Fruit fly (Drosophila melanogaster) whole organism, pupa: ENCODE data around the gene CG9072.

Experiments used
- CG10348 ChIP-seq: fragments of 200-800 bp; sonication (Bioruptor generic); IDR thresholded peaks from 2 replicates; pipeline ENCODE4 v1.3.6; 2022; ENCODE audit warnings: missing biosample characterization, missing genetic modification characterization
- CG12605 ChIP-seq: fragments of 200-800 bp; sonication (Bioruptor generic); IDR thresholded peaks from 2 replicates; pipeline ENCODE4 v1.3.6; 2022; ENCODE audit warnings: missing biosample characterization, missing genetic modification characterization
- CG13204 ChIP-seq: fragments of 200-800 bp; sonication (Bioruptor generic); optimal IDR thresholded peaks from 2 replicates; lab custom pipeline; 2018; ENCODE audit warnings: missing biosample characterization, mild to moderate bottlenecking, missing genetic modification characterization, moderate library complexity
- CG14655 ChIP-seq: fragments of 200-800 bp; sonication (Bioruptor generic); optimal IDR thresholded peaks from 3 replicates; lab custom pipeline; 2017; ENCODE audit warnings: mild to moderate bottlenecking, missing biosample characterization, missing genetic modification reagents, missing genetic modification characterization
- CG15710 ChIP-seq: fragments of 200-800 bp; sonication (Bioruptor generic); optimal IDR thresholded peaks from 2 replicates; lab custom pipeline; 2018; ENCODE audit warnings: missing biosample characterization, mild to moderate bottlenecking, missing genetic modification characterization, moderate library complexity
- CG17806 ChIP-seq: fragments of 200-800 bp; sonication (Bioruptor generic); optimal IDR thresholded peaks from 2 replicates; lab custom pipeline; 2018; ENCODE audit warnings: missing biosample characterization, mild to moderate bottlenecking, missing genetic modification characterization, moderate library complexity
- CG32121 ChIP-seq: fragments of 200-800 bp; sonication (Bioruptor generic); IDR thresholded peaks from 2 replicates; pipeline ENCODE4 v1.3.6; 2022; ENCODE audit warnings: missing biosample characterization, missing genetic modification characterization
- CG34367 ChIP-seq: fragments of 200-800 bp; sonication (Bioruptor generic); optimal IDR thresholded peaks from 2 replicates; lab custom pipeline; 2018; ENCODE audit warnings: missing biosample characterization, mild to moderate bottlenecking, missing genetic modification characterization
- CG4496 ChIP-seq: fragments of 200-800 bp; sonication (Bioruptor generic); IDR thresholded peaks from 3 replicates; pipeline ENCODE4 v1.3.6; 2022; ENCODE audit warnings: missing biosample characterization, missing genetic modification characterization
- CG8159 ChIP-seq: fragments of 200-800 bp; sonication (Bioruptor generic); optimal IDR thresholded peaks from 3 replicates; lab custom pipeline; 2018; ENCODE audit warnings: missing biosample characterization, mild to moderate bottlenecking, missing genetic modification characterization, moderate library complexity
- CG8301 ChIP-seq: fragments of 200-800 bp; sonication (Bioruptor generic); optimal IDR thresholded peaks from 2 replicates; lab custom pipeline; 2018; ENCODE audit warnings: missing biosample characterization, mild to moderate bottlenecking, missing genetic modification characterization
- CG9948 ChIP-seq: fragments of 200-800 bp; sonication (Bioruptor generic); optimal IDR thresholded peaks from 2 replicates; lab custom pipeline; 2018; ENCODE audit warnings: missing biosample characterization, mild to moderate bottlenecking, missing genetic modification characterization, moderate library complexity
- D1 ChIP-seq: fragments of 200-800 bp; sonication (Bioruptor generic); optimal IDR thresholded peaks from 2 replicates; lab custom pipeline; 2018; ENCODE audit warnings: missing biosample characterization, mild to moderate bottlenecking, missing genetic modification characterization, moderate library complexity
- EcR ChIP-seq: fragments of 200-800 bp; sonication (Bioruptor generic); optimal IDR thresholded peaks from 3 replicates; lab custom pipeline; 2019; ENCODE audit warnings: missing biosample characterization, missing genetic modification characterization, mild to moderate bottlenecking, moderate library complexity, missing genetic modification reagents
- Ets98B ChIP-seq: fragments of 200-800 bp; sonication (Bioruptor generic); IDR thresholded peaks from 2 replicates; pipeline ENCODE4 v1.3.6; 2022; ENCODE audit warnings: missing biosample characterization, missing genetic modification characterization
- Pif1A ChIP-seq: fragments of 200-800 bp; sonication (Bioruptor generic); optimal IDR thresholded peaks from 3 replicates; lab custom pipeline; 2016; ENCODE audit warnings: missing biosample characterization, missing genetic modification characterization
- Pif1B ChIP-seq: fragments of 200-800 bp; sonication (Bioruptor generic); optimal IDR thresholded peaks from 3 replicates; lab custom pipeline; 2016; ENCODE audit warnings: missing biosample characterization, missing genetic modification characterization
- Snoo ChIP-seq: fragments of 200-800 bp; sonication (Bioruptor generic); optimal IDR thresholded peaks from 3 replicates; lab custom pipeline; 2017; ENCODE audit warnings: missing biosample characterization, mild to moderate bottlenecking, missing genetic modification characterization, inconsistent platforms
- fd96Ca ChIP-seq: fragments of 200-800 bp; sonication (Bioruptor generic); IDR thresholded peaks from 3 replicates; pipeline ENCODE4 v1.3.6; 2022; ENCODE audit warnings: missing biosample characterization, missing genetic modification characterization
- gl ChIP-seq: fragments of 200-800 bp; sonication (Bioruptor generic); optimal IDR thresholded peaks from 2 replicates; lab custom pipeline; 2018; ENCODE audit warnings: missing biosample characterization, mild to moderate bottlenecking, missing genetic modification characterization
- rn ChIP-seq: fragments of 200-800 bp; sonication (Bioruptor generic); IDR thresholded peaks from 2 replicates; pipeline ENCODE4 v1.3.6; 2022; ENCODE audit warnings: missing biosample characterization, missing genetic modification characterization

The CG9072 gene

DNA sequence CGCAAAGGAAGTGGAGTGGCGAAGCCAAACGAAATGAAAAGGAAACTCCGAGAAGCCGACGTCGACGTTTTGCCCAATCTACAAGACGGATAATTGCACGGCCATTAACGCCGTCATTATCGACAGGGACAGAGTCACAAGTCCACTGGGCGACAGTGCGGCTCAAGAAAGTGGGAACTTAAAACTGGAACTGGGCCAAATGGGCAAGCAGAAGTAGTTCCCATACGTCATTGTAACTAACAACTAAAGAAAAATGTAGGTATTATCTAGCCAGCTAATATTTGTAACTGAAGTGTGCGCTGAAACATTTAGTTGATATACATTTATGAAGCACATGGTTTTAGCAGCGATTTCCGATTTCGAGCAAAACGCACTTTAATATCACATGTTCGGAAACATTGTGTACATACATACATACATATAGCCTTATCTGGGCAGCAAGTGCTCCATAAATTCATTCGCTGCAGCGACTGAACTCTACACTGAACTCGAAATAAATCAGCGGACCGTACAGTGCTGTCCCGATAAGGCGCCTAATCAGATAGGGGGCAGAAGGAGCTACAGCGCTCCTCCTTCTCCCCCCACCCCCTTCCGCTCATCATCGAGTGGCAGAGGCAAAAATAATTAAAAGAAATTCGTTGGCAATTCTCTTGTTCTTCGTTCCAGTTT, 24.9 kb downstream of the CG9072 start:
- TF ChIP-seq CG17806 (tag; lab: Kevin White, UChicago) = no peak
- TF ChIP-seq CG8159 (tag; lab: Kevin White, UChicago) = peak; percentile 37
- peak; percentile 43 for TF ChIP-seq Pif1A
- TF ChIP-seq EcR (GFP tag; lab: Kevin White, UChicago) = peak; percentile 62
- no peak for TF ChIP-seq CG13204 (GFP tag; lab: Kevin White, UChicago)
- TF ChIP-seq CG15710 = peak; percentile 29
- no peak for TF ChIP-seq rn
- TF ChIP-seq CG12605 (GFP tag; lab: Robert Waterston, UW) = no peak
- peak; percentile 23 for TF ChIP-seq gl (tag; lab: Kevin White, UChicago)
- TF ChIP-seq CG10348 (GFP tag; lab: Robert Waterston, UW) = no peak
- peak; percentile 25 for TF ChIP-seq CG8301 (tag; lab: Kevin White, UChicago)
- TF ChIP-seq D1 (tag; lab: Kevin White, UChicago) = no peak
- TF ChIP-seq Pif1B (GFP tag; lab: Kevin White, UChicago) = no peak
- peak; percentile 37; the same call in 1 of the 2 replicates for TF ChIP-seq Ets98B (GFP tag; lab: Robert Waterston, UW)
- TF ChIP-seq Snoo (tag; lab: Kevin White, UChicago) = peak; percentile 15
- no peak for TF ChIP-seq CG9948 (tag; lab: Kevin White, UChicago)
- TF ChIP-seq CG32121 (GFP tag; lab: Robert Waterston, UW) = no peak
- TF ChIP-seq CG4496 (GFP tag; lab: Robert Waterston, UW) = no peak
- TF ChIP-seq CG14655 (GFP tag; lab: Kevin White, UChicago) = peak; percentile 11
- TF ChIP-seq CG34367 (tag; lab: Kevin White, UChicago) = peak; percentile 12
- peak; percentile 29; the same call in 1 of the 3 replicates for TF ChIP-seq fd96Ca (GFP tag; lab: Robert Waterston, UW)

DNA sequence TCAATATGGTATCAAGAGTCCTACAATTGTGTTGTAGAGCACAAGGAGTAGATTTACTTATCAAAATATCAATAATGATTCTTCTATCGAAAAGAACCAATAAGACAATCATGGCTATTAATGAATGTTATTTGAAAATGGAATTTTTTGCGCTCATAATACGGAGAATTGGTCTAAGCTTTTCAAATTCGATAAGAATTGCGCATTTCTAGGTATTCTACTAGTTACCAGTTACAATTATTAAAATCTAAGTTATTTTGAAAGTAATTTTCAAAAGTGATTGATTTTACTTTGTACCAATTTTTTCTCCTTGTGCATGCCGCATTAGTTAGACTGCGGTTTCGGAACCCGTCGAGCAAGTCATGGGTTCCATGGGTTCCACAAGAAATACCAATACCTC, 25.7 kb downstream of the CG9072 start:
- TF ChIP-seq CG32121 (GFP tag; lab: Robert Waterston, UW) = no peak
- TF ChIP-seq CG14655 (GFP tag; lab: Kevin White, UChicago) = no peak
- no peak for TF ChIP-seq gl (tag; lab: Kevin White, UChicago)
- no peak for TF ChIP-seq CG34367 (tag; lab: Kevin White, UChicago)
- TF ChIP-seq Pif1B (GFP tag; lab: Kevin White, UChicago) = no peak
- TF ChIP-seq Pif1A = no peak
- no peak for TF ChIP-seq rn
- no peak for TF ChIP-seq CG17806 (tag; lab: Kevin White, UChicago)
- TF ChIP-seq fd96Ca (GFP tag; lab: Robert Waterston, UW) = no peak
- TF ChIP-seq CG9948 (tag; lab: Kevin White, UChicago) = no peak
- TF ChIP-seq D1 (tag; lab: Kevin White, UChicago) = no peak
- no peak for TF ChIP-seq CG8301 (tag; lab: Kevin White, UChicago)
- TF ChIP-seq, all 21 proteins: peak for 0

DNA sequence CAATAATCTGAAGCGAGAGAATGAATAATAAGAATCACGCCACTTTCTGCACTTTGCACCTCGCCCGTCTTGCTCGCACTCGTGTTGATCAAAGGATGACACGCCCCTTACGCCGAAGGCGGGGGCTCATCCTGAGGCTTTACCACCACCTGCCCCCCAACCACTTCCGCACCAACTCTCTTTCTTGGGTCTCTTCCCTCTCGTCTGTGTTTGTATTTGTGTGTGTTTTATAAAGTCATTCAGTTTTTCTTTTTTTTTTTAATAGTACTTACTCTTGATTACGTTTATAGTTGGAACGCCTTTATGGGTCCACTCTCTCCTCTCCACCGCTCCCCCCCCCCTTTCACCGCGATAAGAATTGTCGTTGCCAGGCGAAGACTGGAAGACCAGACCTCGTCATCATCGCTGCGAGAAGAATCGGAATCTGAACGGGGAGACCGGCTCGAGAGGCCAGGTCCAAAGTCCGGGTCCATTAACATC, 26.4 kb downstream of the CG9072 start:
- TF ChIP-seq Ets98B (GFP tag; lab: Robert Waterston, UW) (peak; percentile 90), CG14655 (GFP tag; lab: Kevin White, UChicago) (peak; percentile 96), CG13204 (GFP tag; lab: Kevin White, UChicago) (peak; percentile 100), fd96Ca (GFP tag; lab: Robert Waterston, UW) (peak; percentile 90), CG15710 (peak; percentile 96), CG17806 (tag; lab: Kevin White, UChicago) (peak; percentile 93), CG12605 (GFP tag; lab: Robert Waterston, UW) (peak; percentile 94), CG32121 (GFP tag; lab: Robert Waterston, UW) (peak; percentile 83), EcR (GFP tag; lab: Kevin White, UChicago) (peak; percentile 77), D1 (tag; lab: Kevin White, UChicago) (peak; percentile 44), Snoo (tag; lab: Kevin White, UChicago) (peak; percentile 59), CG34367 (tag; lab: Kevin White, UChicago) (peak; percentile 98), CG4496 (GFP tag; lab: Robert Waterston, UW) (peak; percentile 95), gl (tag; lab: Kevin White, UChicago) (peak; percentile 100), CG10348 (GFP tag; lab: Robert Waterston, UW) (no peak), Pif1B (GFP tag; lab: Kevin White, UChicago) (peak; percentile 90), CG8301 (tag; lab: Kevin White, UChicago) (peak; percentile 89), CG9948 (tag; lab: Kevin White, UChicago) (peak; percentile 88), rn (peak; percentile 64; the same call in 1 of the 2 replicates), CG8159 (tag; lab: Kevin White, UChicago) (peak; percentile 93), Pif1A (peak; percentile 85)

DNA sequence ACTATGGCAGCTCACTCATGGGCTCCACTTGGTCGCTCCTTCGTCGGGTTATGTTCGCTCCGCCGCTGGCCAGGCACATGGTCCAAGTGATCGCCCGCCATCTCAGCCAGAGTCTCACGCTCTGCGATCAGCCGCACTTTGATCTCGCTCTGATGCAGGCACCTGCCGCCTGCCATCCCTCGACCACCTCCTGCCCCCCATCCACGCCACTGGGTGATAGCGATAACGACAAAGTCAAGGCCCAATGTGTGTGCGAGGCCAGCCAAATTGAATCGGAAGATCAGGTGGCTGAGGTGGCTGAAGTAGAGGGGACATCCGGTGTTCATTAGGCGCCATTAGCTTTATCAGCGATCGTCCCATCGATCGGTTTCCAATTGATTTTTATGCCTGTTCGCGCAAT, 27.3 kb downstream of the CG9072 start:
- TF ChIP-seq CG10348 (GFP tag; lab: Robert Waterston, UW) = no peak
- TF ChIP-seq Snoo (tag; lab: Kevin White, UChicago) = no peak
- no peak for TF ChIP-seq rn
- TF ChIP-seq gl (tag; lab: Kevin White, UChicago) = peak; percentile 21
- TF ChIP-seq Pif1A = no peak
- TF ChIP-seq CG34367 (tag; lab: Kevin White, UChicago) = no peak
- TF ChIP-seq CG15710 = no peak
- TF ChIP-seq CG32121 (GFP tag; lab: Robert Waterston, UW) = no peak
- no peak for TF ChIP-seq CG12605 (GFP tag; lab: Robert Waterston, UW)
- TF ChIP-seq EcR (GFP tag; lab: Kevin White, UChicago) = no peak
- no peak for TF ChIP-seq CG9948 (tag; lab: Kevin White, UChicago)
- TF ChIP-seq CG17806 (tag; lab: Kevin White, UChicago) = no peak
- TF ChIP-seq CG13204 (GFP tag; lab: Kevin White, UChicago) = peak; percentile 44
